Worm (Caenorhabditis elegans) whole organism, young adult: Measurements from ENCODE around the gene F02D8.4.

Experiments
- B0336.3 ChIP-seq: fragments of 200-800 bp; sonication (Bioruptor generic); IDR thresholded peaks from 2 replicates; pipeline ENCODE4 v1.3.6; 2022; ENCODE audit warnings: missing genetic modification characterization, missing compliant biosample characterization
- C17E4.6 ChIP-seq: fragments of 200-800 bp; sonication (Bioruptor generic); IDR thresholded peaks from 2 replicates; pipeline ENCODE4 v1.3.6; 2022; ENCODE audit warnings: missing genetic modification reagents, missing genetic modification characterization, missing compliant biosample characterization
- D2030.7 ChIP-seq: fragments of 200-800 bp; sonication (Bioruptor generic); IDR thresholded peaks from 2 replicates; pipeline ENCODE4 v1.3.6; 2022; ENCODE audit warnings: missing genetic modification reagents, missing genetic modification characterization, missing compliant biosample characterization
- F10E7.11 ChIP-seq: sonication (generic microtip); optimal IDR thresholded peaks from 2 replicates; lab custom pipeline; 2017; ENCODE audit warnings: mild to moderate bottlenecking, missing genetic modification characterization, moderate library complexity, missing compliant biosample characterization
- F23B12.7 ChIP-seq: sonication (generic microtip); optimal IDR thresholded peaks from 2 replicates; lab custom pipeline; 2017; ENCODE audit warnings: missing genetic modification characterization, mild to moderate bottlenecking, missing compliant biosample characterization, antibody characterized with exemption, moderate library complexity; ENCODE audit not compliant: insufficient read depth
- F49E8.2 ChIP-seq: sonication (generic microtip); optimal IDR thresholded peaks from 3 replicates; lab custom pipeline; 2017; ENCODE audit warnings: missing genetic modification characterization, mild to moderate bottlenecking, missing compliant biosample characterization, antibody characterized with exemption, moderate library complexity; ENCODE audit not compliant: insufficient read depth
- Y53G8AR.9 ChIP-seq: fragments of 200-800 bp; sonication (Bioruptor generic); conservative IDR thresholded peaks from 2 replicates; pipeline ENCODE4 v1.3.6; 2022; ENCODE audit warnings: missing genetic modification reagents, missing genetic modification characterization, missing compliant biosample characterization
- aptf-2 ChIP-seq: fragments of 200-800 bp; sonication (Bioruptor generic); conservative IDR thresholded peaks from 2 replicates; pipeline ENCODE4 v1.3.6; 2022; ENCODE audit warnings: missing genetic modification reagents, missing genetic modification characterization, missing compliant biosample characterization
- attf-3 ChIP-seq: fragments of 200-800 bp; sonication (Bioruptor generic); conservative IDR thresholded peaks from 2 replicates; pipeline ENCODE4 v1.3.6; 2022; ENCODE audit warnings: missing genetic modification reagents, missing genetic modification characterization, missing compliant biosample characterization
- attf-5 ChIP-seq: fragments of 200-800 bp; sonication (Bioruptor generic); optimal IDR thresholded peaks from 2 replicates; lab custom pipeline; 2018; ENCODE audit warnings: mild to moderate bottlenecking, missing genetic modification characterization, missing compliant biosample characterization
- attf-6 ChIP-seq: fragments of 200-800 bp; sonication (Bioruptor generic); IDR thresholded peaks from 2 replicates; pipeline ENCODE4 v1.3.6; 2022; ENCODE audit warnings: missing genetic modification reagents, missing genetic modification characterization, missing compliant biosample characterization
- ceh-58 ChIP-seq: fragments of 200-800 bp; sonication (Bioruptor generic); IDR thresholded peaks from 2 replicates; pipeline ENCODE4 v1.3.6; 2022; ENCODE audit warnings: missing genetic modification characterization, missing compliant biosample characterization
- ceh-79 ChIP-seq: sonication (generic microtip); optimal IDR thresholded peaks from 2 replicates; lab custom pipeline; 2017; ENCODE audit warnings: mild to moderate bottlenecking, missing genetic modification characterization, missing compliant biosample characterization
- chd-7 ChIP-seq: sonication (generic microtip); optimal IDR thresholded peaks from 2 replicates; lab custom pipeline; 2016; ENCODE audit warnings: mild to moderate bottlenecking, missing genetic modification characterization, moderate library complexity, missing compliant biosample characterization
- die-1 ChIP-seq: sonication (generic microtip); optimal IDR thresholded peaks from 2 replicates; lab custom pipeline; 2016; ENCODE audit warnings: missing genotype, mild to moderate bottlenecking, missing genetic modification characterization, missing compliant biosample characterization
- efl-1 ChIP-seq: fragments of 150-350 bp; optimal IDR thresholded peaks from 2 replicates; lab custom pipeline; 2014; ENCODE audit warnings: missing biosample characterization, missing genetic modification reagents, missing genetic modification characterization
- egl-18 ChIP-seq: fragments of 200-800 bp; sonication (Bioruptor generic); IDR thresholded peaks from 2 replicates; pipeline ENCODE4 v1.3.6; 2022; ENCODE audit warnings: missing genetic modification reagents, missing genetic modification characterization, missing compliant biosample characterization
- egl-44 ChIP-seq: fragments of 200-800 bp; sonication (Bioruptor generic); IDR thresholded peaks from 2 replicates; pipeline ENCODE4 v1.3.6; 2022; ENCODE audit warnings: missing genetic modification reagents, missing genetic modification characterization, missing compliant biosample characterization
- egrh-3 ChIP-seq: fragments of 200-800 bp; sonication (Bioruptor generic); IDR thresholded peaks from 2 replicates; pipeline ENCODE4 v1.3.6; 2022; ENCODE audit warnings: missing genetic modification reagents, missing genetic modification characterization, missing compliant biosample characterization
- fkh-3 ChIP-seq: sonication (generic microtip); optimal IDR thresholded peaks from 2 replicates; lab custom pipeline; 2016; ENCODE audit warnings: mild to moderate bottlenecking, missing genetic modification characterization, missing compliant biosample characterization
- him-1 ChIP-seq: sonication (generic microtip); optimal IDR thresholded peaks from 2 replicates; lab custom pipeline; 2016; ENCODE audit warnings: missing genotype, missing genetic modification reagents, missing genetic modification characterization, missing compliant biosample characterization
- hlh-12 ChIP-seq: sonication (generic microtip); optimal IDR thresholded peaks from 2 replicates; lab custom pipeline; 2016; ENCODE audit warnings: missing genetic modification characterization, missing compliant biosample characterization
- lin-35 ChIP-seq, 3 experiments: fragments of 150-350 bp in 2 of 3; sonication (generic microtip) in 1 of 3; optimal IDR thresholded peaks; 2 replicates each; lab custom pipeline; 2014 to 2018; ENCODE audit warnings: missing biosample characterization in 3 of 3, missing genetic modification characterization in 3 of 3, missing genetic modification reagents in 3 of 3
- lin-40 ChIP-seq: sonication (generic microtip); optimal IDR thresholded peaks from 2 replicates; lab custom pipeline; 2016; ENCODE audit warnings: missing genetic modification characterization, mild to moderate bottlenecking, missing compliant biosample characterization, missing genotype, missing genetic modification reagents
- lin-54 ChIP-seq: fragments of 200-800 bp; sonication (Bioruptor generic); optimal IDR thresholded peaks from 2 replicates; lab custom pipeline; 2018; ENCODE audit warnings: mild to moderate bottlenecking, missing genetic modification characterization, missing compliant biosample characterization
- lsl-1 ChIP-seq: fragments of 200-800 bp; sonication (Bioruptor generic); optimal IDR thresholded peaks from 2 replicates; lab custom pipeline; 2018; ENCODE audit warnings: mild to moderate bottlenecking, missing genetic modification characterization, moderate library complexity, missing compliant biosample characterization
- lsy-27 ChIP-seq: sonication (generic microtip); optimal IDR thresholded peaks from 2 replicates; lab custom pipeline; 2017; ENCODE audit warnings: missing genetic modification characterization, mild to moderate bottlenecking, missing compliant biosample characterization, antibody characterized with exemption, missing genotype, borderline replicate concordance; ENCODE audit not compliant: insufficient read depth
- madf-10 ChIP-seq: sonication (generic microtip); optimal IDR thresholded peaks from 2 replicates; lab custom pipeline; 2016; ENCODE audit warnings: mild to moderate bottlenecking, missing genetic modification characterization, missing compliant biosample characterization
- nfya-2 ChIP-seq: fragments of 200-800 bp; sonication (Bioruptor generic); IDR thresholded peaks from 2 replicates; pipeline ENCODE4 v1.3.6; 2022; ENCODE audit warnings: missing genetic modification reagents, missing genetic modification characterization, missing compliant biosample characterization
- nhr-120 ChIP-seq: fragments of 200-800 bp; sonication (Bioruptor generic); IDR thresholded peaks from 2 replicates; pipeline ENCODE4 v1.3.6; 2022; ENCODE audit warnings: missing genetic modification characterization, missing compliant biosample characterization
- nhr-179 ChIP-seq: sonication (generic microtip); optimal IDR thresholded peaks from 2 replicates; lab custom pipeline; 2016; ENCODE audit warnings: mild to moderate bottlenecking, missing genetic modification characterization, missing compliant biosample characterization
- nhr-27 ChIP-seq: fragments of 200-800 bp; sonication (Bioruptor generic); optimal IDR thresholded peaks from 2 replicates; lab custom pipeline; 2018; ENCODE audit warnings: mild to moderate bottlenecking, missing genetic modification characterization, moderate library complexity, missing compliant biosample characterization
- nhr-90 ChIP-seq: sonication (generic microtip); optimal IDR thresholded peaks from 2 replicates; lab custom pipeline; 2016; ENCODE audit warnings: missing genotype, mild to moderate bottlenecking, missing genetic modification characterization, missing compliant biosample characterization
- rpc-1 ChIP-seq, 2 experiments: fragments of 150-350 bp in 1 of 2; sonication (generic microtip) in 1 of 2; optimal IDR thresholded peaks; 2 replicates each; lab custom pipeline; 2014 to 2018; ENCODE audit warnings: missing biosample characterization in 1 of 2, missing genetic modification characterization in 1 of 2, missing genetic modification reagents in 1 of 2, missing genotype in 1 of 2
- ztf-25 ChIP-seq: fragments of 200-800 bp; sonication (Bioruptor generic); IDR thresholded peaks from 2 replicates; pipeline ENCODE4 v1.3.6; 2022; ENCODE audit warnings: missing genetic modification reagents, missing genetic modification characterization, missing compliant biosample characterization
- ztf-28 ChIP-seq: fragments of 200-800 bp; sonication (Bioruptor generic); IDR thresholded peaks from 2 replicates; pipeline ENCODE4 v1.3.6; 2022; ENCODE audit warnings: missing genetic modification reagents, missing genetic modification characterization, missing compliant biosample characterization
- ztf-3 ChIP-seq: fragments of 200-800 bp; sonication (Bioruptor generic); optimal IDR thresholded peaks from 2 replicates; lab custom pipeline; 2018; ENCODE audit warnings: mild to moderate bottlenecking, missing genetic modification characterization, missing compliant biosample characterization

F02D8.4 gene

ce11 chrV:14984593-14984992, at the start of gene F02D8.4:
Gene F02D8.4, plus strand, starts transcription at chrV:14984893.
- TF ChIP-seq attf-3, result no peak
- no peak for TF ChIP-seq egrh-3 (GFP tag; lab: Robert Waterston, UW)
- TF ChIP-seq aptf-2 (GFP tag; lab: Robert Waterston, UW), result no peak
- no peak for TF ChIP-seq Y53G8AR.9
- no peak for TF ChIP-seq egl-18
- TF ChIP-seq B0336.3 (GFP tag; lab: Robert Waterston, UW), result no peak
- no peak for TF ChIP-seq ceh-79 (tag; lab: Kevin White, UChicago)
- TF ChIP-seq efl-1 (GFP tag; lab: Kevin White, UChicago), result no peak
- TF ChIP-seq nfya-2 (GFP tag; lab: Robert Waterston, UW), result no peak
- no peak for TF ChIP-seq D2030.7 (GFP tag; lab: Robert Waterston, UW)
- no peak for TF ChIP-seq lin-40
- TF ChIP-seq ztf-28 (GFP tag; lab: Robert Waterston, UW), result no peak
- TF ChIP-seq die-1 (tag; lab: Kevin White, UChicago), result no peak
- no peak for TF ChIP-seq ztf-25
- no peak for TF ChIP-seq attf-6 (GFP tag; lab: Robert Waterston, UW)

- TF ChIP-seq egl-44 (GFP tag; lab: Robert Waterston, UW), result no peak
- no peak for TF ChIP-seq rpc-1 (optimal IDR thresholded peaks at IDR 0.05; lab: Kevin White, UChicago)
- TF ChIP-seq rpc-1 (tag; optimal IDR thresholded peaks at IDR 0.05; lab: Kevin White, UChicago), result no peak
- TF ChIP-seq lin-54 (GFP tag; lab: Kevin White, UChicago), result no peak
- no peak for TF ChIP-seq ceh-58 (GFP tag; lab: Robert Waterston, UW)
- TF ChIP-seq die-1 (tag; lab: Kevin White, UChicago), result no peak
- no peak for TF ChIP-seq fkh-3
- TF ChIP-seq nhr-27 (tag; lab: Kevin White, UChicago), result no peak
- no peak for TF ChIP-seq D2030.7 (GFP tag; lab: Robert Waterston, UW)
- no peak for TF ChIP-seq C17E4.6 (GFP tag; lab: Robert Waterston, UW)
- TF ChIP-seq chd-7 (tag; lab: Kevin White, UChicago), result no peak
Measured at ce11 chrV:14936587-14936986, 48.1 kb upstream of the F02D8.4 start, which contains the start of gene C30G7.2. Gene C30G7.2, plus strand, starts transcription at chrV:14936887.

- TF ChIP-seq nhr-90 (no peak), attf-5 (GFP tag; lab: Kevin White, UChicago) (no peak), C17E4.6 (GFP tag; lab: Robert Waterston, UW) (no peak), F10E7.11 (tag; lab: Kevin White, UChicago) (no peak), nhr-179 (no peak), ztf-3 (GFP tag; lab: Kevin White, UChicago) (no peak), F23B12.7 (no peak), madf-10 (tag; lab: Kevin White, UChicago) (no peak), lsl-1 (GFP tag; lab: Kevin White, UChicago) (no peak), hlh-12 (tag; lab: Kevin White, UChicago) (no peak), nhr-120 (GFP tag; lab: Robert Waterston, UW) (no peak), lin-35 (GFP tag; optimal IDR thresholded peaks at IDR 0.05; lab: Kevin White, UChicago) (no peak), him-1 (tag; lab: Kevin White, UChicago) (no peak), attf-6 (GFP tag; lab: Robert Waterston, UW) (no peak), lsy-27 (tag; lab: Kevin White, UChicago) (no peak), F49E8.2 (tag; lab: Kevin White, UChicago) (no peak)
Measured at ce11 chrV:14942898-14943297, 41.8 kb upstream of the F02D8.4 start.
